Fruit fly (Drosophila melanogaster): ENCODE results near the gene Nprl2.

The Nprl2 gene

DNA sequence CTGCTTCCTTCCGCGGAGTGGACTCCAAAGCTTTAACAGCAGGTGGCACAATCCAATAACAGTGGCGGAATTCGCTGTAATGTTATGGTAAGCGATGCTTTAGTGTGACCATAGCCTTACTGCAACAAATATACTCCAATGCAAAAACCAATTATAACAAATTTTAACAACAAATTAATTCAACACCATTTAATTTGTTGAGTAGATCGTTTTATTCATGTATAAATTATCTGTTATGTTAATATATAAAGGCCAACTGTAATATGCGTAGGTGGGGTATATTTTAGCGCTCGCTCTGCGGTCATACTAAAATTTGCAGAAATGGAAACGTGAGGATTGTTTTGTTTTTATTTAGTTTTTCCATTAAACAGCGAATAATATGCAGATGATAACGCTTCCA is at the start of gene Nprl2, which contains the start of gene Polr3I (continued):
- TF ChIP-seq CG14860 (GFP tag; IDR thresholded peaks at IDR 0.05; ENCODE audit: partially characterized antibody) (no peak), Antp (GFP tag; optimal IDR thresholded peaks at IDR 0.05) (no peak), Nf-YB (GFP tag; optimal IDR thresholded peaks at IDR 0.05) (no peak), CG2116 (GFP tag; optimal IDR thresholded peaks at IDR 0.05) (no peak), cg (GFP tag; optimal IDR thresholded peaks at IDR 0.05) (no peak), Hr51 (GFP tag; optimal IDR thresholded peaks at IDR 0.05) (no peak), CG32767 (GFP tag; IDR thresholded peaks at IDR 0.05) (no peak), jing (GFP tag; optimal IDR thresholded peaks at IDR 0.05) (no peak), Dll (GFP tag; IDR thresholded peaks at IDR 0.05; ENCODE audit: partially characterized antibody) (peak; percentile 47; the same call in 1 of the 4 replicates), ato (GFP tag; IDR thresholded peaks at IDR 0.05; ENCODE audit: partially characterized antibody) (no peak), nerfin-1 (tag; optimal IDR thresholded peaks at IDR 0.05) (peak; percentile 74), CG1603 (tag; optimal IDR thresholded peaks at IDR 0.05) (peak; percentile 28), CG14710 (tag; optimal IDR thresholded peaks at IDR 0.05) (peak; percentile 20), knrl (GFP tag; IDR thresholded peaks at IDR 0.05; ENCODE audit: partially characterized antibody) (no peak), dati (GFP tag; IDR thresholded peaks at IDR 0.05) (no peak), pzg (GFP tag; optimal IDR thresholded peaks at IDR 0.05) (peak; percentile 49), sisA (GFP tag; IDR thresholded peaks at IDR 0.05) (no peak), E2f2 (GFP tag; IDR thresholded peaks at IDR 0.05) (peak; percentile 29; the same call in 1 of the 2 replicates), kni (GFP tag; optimal IDR thresholded peaks at IDR 0.05) (no peak), CG7357 (GFP tag; IDR thresholded peaks at IDR 0.05) (no peak), Scr (GFP tag; IDR thresholded peaks at IDR 0.05; ENCODE audit: partially characterized antibody) (peak; percentile 43), slou (GFP tag; optimal IDR thresholded peaks at IDR 0.05) (no peak), CG7786 (GFP tag; optimal IDR thresholded peaks at IDR 0.05) (no peak), CG6689 (GFP tag; IDR thresholded peaks at IDR 0.05) (no peak), bbx (GFP tag; IDR thresholded peaks at IDR 0.05; ENCODE audit: partially characterized antibody) (no peak), phol (tag; optimal IDR thresholded peaks at IDR 0.05) (no peak), Taf1 (GFP tag; IDR thresholded peaks at IDR 0.05) (no peak), unc-4 (GFP tag; IDR thresholded peaks at IDR 0.05; ENCODE audit: partially characterized antibody) (peak; percentile 51; the same call in 1 of the 2 replicates), Mrtf (GFP tag; IDR thresholded peaks at IDR 0.05) (no peak), CG15601 (tag; optimal IDR thresholded peaks at IDR 0.05) (no peak), mld (GFP tag; IDR thresholded peaks at IDR 0.05; ENCODE audit: partially characterized antibody) (no peak), trem (tag; optimal IDR thresholded peaks at IDR 0.05) (peak; percentile 41), klu (GFP tag; IDR thresholded peaks at IDR 0.05) (no peak), Meics (GFP tag; optimal IDR thresholded peaks at IDR 0.05) (no peak), rib (GFP tag; IDR thresholded peaks at IDR 0.05) (no peak), CG13296 (GFP tag; optimal IDR thresholded peaks at IDR 0.05) (no peak), sens (GFP tag) (peak; percentile 37), cwo (GFP tag; optimal IDR thresholded peaks at IDR 0.05) (no peak), stwl (tag; optimal IDR thresholded peaks at IDR 0.05) (peak; percentile 57)

DNA sequence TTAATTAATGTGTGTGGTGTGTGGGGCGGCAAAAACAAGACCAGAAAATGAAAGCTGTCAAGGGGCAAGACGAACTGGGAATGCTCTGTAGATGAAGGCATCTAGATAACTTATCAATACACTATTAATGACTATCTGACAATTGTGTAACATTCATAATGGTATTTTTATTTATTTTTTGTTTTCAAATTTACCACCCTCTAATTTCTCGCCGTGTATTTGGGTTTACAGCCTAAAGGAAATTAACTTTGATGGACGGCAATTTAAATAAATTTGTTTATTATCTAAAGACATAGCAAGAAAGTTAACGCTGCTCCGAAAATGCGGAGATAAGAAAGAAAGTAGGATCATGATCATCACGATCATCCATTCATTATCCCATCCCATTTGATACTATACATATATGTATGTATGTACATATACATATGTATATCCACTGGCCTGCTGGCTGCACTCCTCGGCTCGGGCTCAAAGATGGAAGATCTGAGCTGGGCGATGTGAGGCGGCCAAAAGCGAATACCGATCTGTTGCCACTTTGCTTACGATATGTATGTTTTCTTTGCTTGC is 48.7 kb upstream of the Nprl2 start:
- TF ChIP-seq CG18262 (tag; optimal IDR thresholded peaks at IDR 0.05), result peak; percentile 2
- peak; percentile 51 for TF ChIP-seq Blimp-1 (GFP tag; optimal IDR thresholded peaks at IDR 0.05)
- TF ChIP-seq caup (GFP tag; optimal IDR thresholded peaks at IDR 0.05; ENCODE audit: severe bottlenecking), result no peak
- no peak for TF ChIP-seq CG34224 (GFP tag; IDR thresholded peaks at IDR 0.05; ENCODE audit: partially characterized antibody)
- no peak for TF ChIP-seq Nf-YB (GFP tag; optimal IDR thresholded peaks at IDR 0.05)
- peak; percentile 2 for TF ChIP-seq CG2678 (tag; optimal IDR thresholded peaks at IDR 0.05)
- peak; percentile 8 for TF ChIP-seq CG4424 (GFP tag; optimal IDR thresholded peaks at IDR 0.05)
- TF ChIP-seq D19A (tag; optimal IDR thresholded peaks at IDR 0.05), result peak; percentile 71
- peak; percentile 32 for TF ChIP-seq gem (tag; optimal IDR thresholded peaks at IDR 0.05)
- TF ChIP-seq dmrt99B (tag; optimal IDR thresholded peaks at IDR 0.05), result peak; percentile 30
- no peak for TF ChIP-seq CG6791 (GFP tag; IDR thresholded peaks at IDR 0.05; ENCODE audit: partially characterized antibody)
- no peak for TF ChIP-seq Dip3 (GFP tag; optimal IDR thresholded peaks at IDR 0.05)
- peak; percentile 36 for TF ChIP-seq Ets65A (GFP tag)
